Fruit fly (Drosophila melanogaster) whole organism, embryonic: ENCODE measurements around the gene Snapin.

Source experiments
- ATbp ChIP-seq: fragments of 200-800 bp; sonication (Bioruptor generic); optimal IDR thresholded peaks from 2 replicates; lab custom pipeline; 2017; ENCODE audit warnings: missing biosample characterization, mild to moderate bottlenecking, missing genetic modification characterization, missing genetic modification reagents
- Bteb2 ChIP-seq: fragments of 200-800 bp; sonication (Bioruptor generic); optimal IDR thresholded peaks from 2 replicates; lab custom pipeline; 2016; ENCODE audit warnings: missing biosample characterization, missing genetic modification characterization
- CG11093 ChIP-seq: fragments of 200-800 bp; sonication (Bioruptor generic); IDR thresholded peaks from 3 replicates; pipeline ENCODE4 v1.3.6; 2022; ENCODE audit warnings: missing biosample characterization, missing genetic modification characterization
- CG11723 ChIP-seq: fragments of 200-800 bp; sonication (Bioruptor generic); optimal IDR thresholded peaks from 2 replicates; lab custom pipeline; 2017; ENCODE audit warnings: missing biosample characterization, mild to moderate bottlenecking, missing genetic modification characterization
- CG12104 ChIP-seq: fragments of 200-800 bp; sonication (Bioruptor generic); optimal IDR thresholded peaks from 3 replicates; lab custom pipeline; 2016; ENCODE audit warnings: missing biosample characterization, missing genetic modification characterization
- CG12769 ChIP-seq: fragments of 200-800 bp; sonication (Bioruptor generic); optimal IDR thresholded peaks from 2 replicates; lab custom pipeline; 2019; ENCODE audit warnings: missing biosample characterization, mild to moderate bottlenecking, missing genetic modification characterization, moderate library complexity
- CG13296 ChIP-seq: fragments of 200-800 bp; sonication (Bioruptor generic); optimal IDR thresholded peaks from 3 replicates; lab custom pipeline; 2018; ENCODE audit warnings: missing biosample characterization, mild to moderate bottlenecking, missing genetic modification characterization
- CG13624 ChIP-seq: fragments of 200-800 bp; sonication (Bioruptor generic); optimal IDR thresholded peaks from 2 replicates; lab custom pipeline; 2016; ENCODE audit warnings: missing biosample characterization, missing genetic modification characterization
- CG14860 ChIP-seq: fragments of 200-800 bp; sonication (Bioruptor generic); IDR thresholded peaks from 3 replicates; pipeline ENCODE4 v1.3.6; 2022; ENCODE audit warnings: missing biosample characterization, missing genetic modification characterization; ENCODE audit not compliant: partially characterized antibody
- CG15269 ChIP-seq: fragments of 200-800 bp; sonication (Bioruptor generic); optimal IDR thresholded peaks from 2 replicates; lab custom pipeline; 2018; ENCODE audit warnings: missing biosample characterization, mild to moderate bottlenecking, missing genetic modification characterization, moderate library complexity
- CG17385 ChIP-seq: fragments of 200-800 bp; sonication (Bioruptor generic); optimal IDR thresholded peaks from 3 replicates; lab custom pipeline; 2018; ENCODE audit warnings: missing biosample characterization, mild to moderate bottlenecking, missing genetic modification characterization
- CG17568 ChIP-seq: fragments of 200-800 bp; sonication (Bioruptor generic); optimal IDR thresholded peaks from 2 replicates; lab custom pipeline; 2018; ENCODE audit warnings: missing biosample characterization, mild to moderate bottlenecking, missing genetic modification characterization, moderate library complexity
- CG2116 ChIP-seq: fragments of 200-800 bp; sonication (Bioruptor generic); optimal IDR thresholded peaks from 3 replicates; lab custom pipeline; 2018; ENCODE audit warnings: missing biosample characterization, mild to moderate bottlenecking, missing genetic modification characterization
- CG2875 ChIP-seq: fragments of 200-800 bp; sonication (Bioruptor generic); optimal IDR thresholded peaks from 2 replicates; lab custom pipeline; 2017; ENCODE audit warnings: missing biosample characterization, mild to moderate bottlenecking, missing genetic modification characterization, missing genetic modification reagents
- CG3281 ChIP-seq: fragments of 200-800 bp; sonication (Bioruptor generic); optimal IDR thresholded peaks from 3 replicates; lab custom pipeline; 2017; ENCODE audit warnings: missing biosample characterization, mild to moderate bottlenecking, missing genetic modification characterization
- CG33213 ChIP-seq: fragments of 200-800 bp; sonication (Bioruptor generic); optimal IDR thresholded peaks from 3 replicates; lab custom pipeline; 2016; ENCODE audit warnings: missing biosample characterization, missing genetic modification characterization
- CG4424 ChIP-seq: fragments of 200-800 bp; sonication (Bioruptor generic); optimal IDR thresholded peaks from 3 replicates; lab custom pipeline; 2016; ENCODE audit warnings: missing biosample characterization, missing genetic modification characterization
- CG5180 ChIP-seq: fragments of 200-800 bp; sonication (Bioruptor generic); optimal IDR thresholded peaks from 3 replicates; lab custom pipeline; 2017; ENCODE audit warnings: missing biosample characterization, missing genetic modification characterization, mild to moderate bottlenecking, moderate library complexity, missing genetic modification reagents
- CG8924 ChIP-seq: fragments of 200-800 bp; optimal IDR thresholded peaks from 3 replicates; lab custom pipeline; 2019; ENCODE audit warnings: missing biosample characterization, mild to moderate bottlenecking, missing genetic modification characterization, moderate library complexity
- D19B ChIP-seq: fragments of 200-800 bp; sonication (Bioruptor generic); optimal IDR thresholded peaks from 2 replicates; lab custom pipeline; 2017; ENCODE audit warnings: missing biosample characterization, mild to moderate bottlenecking, missing genetic modification characterization
- Dbx ChIP-seq: fragments of 200-800 bp; sonication (Bioruptor generic); IDR thresholded peaks from 3 replicates; pipeline ENCODE4 v1.3.6; 2022; ENCODE audit warnings: missing biosample characterization, missing genetic modification characterization
- ERR ChIP-seq: fragments of 200-800 bp; sonication (Bioruptor generic); optimal IDR thresholded peaks from 2 replicates; lab custom pipeline; 2016; ENCODE audit warnings: missing biosample characterization, missing genetic modification characterization
- Fer1 ChIP-seq: fragments of 200-800 bp; sonication (Bioruptor generic); optimal IDR thresholded peaks from 2 replicates; lab custom pipeline; 2017; ENCODE audit warnings: missing biosample characterization, mild to moderate bottlenecking, missing genetic modification characterization
- H15 ChIP-seq: fragments of 200-800 bp; sonication (Bioruptor generic); IDR thresholded peaks from 3 replicates; pipeline ENCODE4 v1.3.6; 2022; ENCODE audit warnings: missing biosample characterization, missing genetic modification characterization
- HmgZ ChIP-seq: fragments of 200-800 bp; sonication (Bioruptor generic); optimal IDR thresholded peaks from 2 replicates; lab custom pipeline; 2018; ENCODE audit warnings: missing biosample characterization, mild to moderate bottlenecking, missing genetic modification characterization
- Hmr ChIP-seq: fragments of 200-800 bp; sonication (Bioruptor generic); optimal IDR thresholded peaks from 3 replicates; lab custom pipeline; 2017; ENCODE audit warnings: mild to moderate bottlenecking, missing biosample characterization, missing genetic modification reagents, missing genetic modification characterization
- Hr39 ChIP-seq: fragments of >200 bp; optimal IDR thresholded peaks from 2 replicates; lab custom pipeline; 2017
- Lim3 ChIP-seq: fragments of 200-800 bp; sonication (Bioruptor generic); IDR thresholded peaks from 2 replicates; pipeline ENCODE4 v1.3.6; 2022; ENCODE audit warnings: missing biosample characterization, missing genetic modification characterization
- Meics ChIP-seq: fragments of 200-800 bp; sonication (Bioruptor generic); optimal IDR thresholded peaks from 2 replicates; lab custom pipeline; 2017; ENCODE audit warnings: missing biosample characterization, mild to moderate bottlenecking, missing genetic modification characterization
- NK7.1 ChIP-seq: fragments of 200-800 bp; sonication (Bioruptor generic); optimal IDR thresholded peaks from 3 replicates; lab custom pipeline; 2016; ENCODE audit warnings: missing biosample characterization, missing genetic modification characterization
- Nf-YB ChIP-seq: fragments of 200-800 bp; sonication (Bioruptor generic); optimal IDR thresholded peaks from 3 replicates; lab custom pipeline; 2019; ENCODE audit warnings: missing biosample characterization, mild to moderate bottlenecking, missing genetic modification characterization, moderate library complexity
- NfI ChIP-seq: fragments of 200-800 bp; sonication (Bioruptor generic); optimal IDR thresholded peaks from 3 replicates; lab custom pipeline; 2018; ENCODE audit warnings: missing biosample characterization, mild to moderate bottlenecking, missing genetic modification characterization, moderate library complexity
- Oli ChIP-seq: fragments of 200-800 bp; sonication (Bioruptor generic); optimal IDR thresholded peaks from 2 replicates; lab custom pipeline; 2018; ENCODE audit warnings: missing biosample characterization, mild to moderate bottlenecking, missing genetic modification characterization, moderate library complexity
- ac ChIP-seq: fragments of 200-800 bp; sonication (Bioruptor generic); optimal IDR thresholded peaks from 3 replicates; lab custom pipeline; 2017; ENCODE audit warnings: missing biosample characterization, mild to moderate bottlenecking, missing genetic modification characterization
- ap ChIP-seq: fragments of 200-800 bp; sonication (Bioruptor generic); IDR thresholded peaks from 2 replicates; pipeline ENCODE4 v1.3.6; 2022; ENCODE audit warnings: missing biosample characterization, missing genetic modification characterization
- ash1 ChIP-seq: fragments of 200-800 bp; sonication (Bioruptor generic); optimal IDR thresholded peaks from 2 replicates; lab custom pipeline; 2018; ENCODE audit warnings: missing biosample characterization, mild to moderate bottlenecking, missing genetic modification characterization
- ewg ChIP-seq: fragments of 200-800 bp; sonication (Bioruptor generic); optimal IDR thresholded peaks from 3 replicates; lab custom pipeline; 2017; ENCODE audit warnings: mild to moderate bottlenecking, missing biosample characterization, missing genetic modification reagents, missing genetic modification characterization
- gcm2 ChIP-seq: fragments of 200-800 bp; sonication (Bioruptor generic); optimal IDR thresholded peaks from 2 replicates; lab custom pipeline; 2016; ENCODE audit warnings: missing biosample characterization, missing genetic modification characterization
- grn ChIP-seq: fragments of 200-800 bp; sonication (Bioruptor generic); optimal IDR thresholded peaks from 3 replicates; lab custom pipeline; 2017; ENCODE audit warnings: missing biosample characterization, missing genetic modification characterization
- hth ChIP-seq: fragments of >200 bp; optimal IDR thresholded peaks from 2 replicates; lab custom pipeline; 2017; ENCODE audit warnings: inconsistent platforms
- lbe ChIP-seq: fragments of 200-800 bp; sonication (Bioruptor generic); optimal IDR thresholded peaks from 2 replicates; lab custom pipeline; 2016; ENCODE audit warnings: missing biosample characterization, mild to moderate bottlenecking, missing genetic modification characterization
- odd ChIP-seq: fragments of 200-800 bp; sonication (Bioruptor generic); optimal IDR thresholded peaks from 2 replicates; lab custom pipeline; 2017; ENCODE audit warnings: missing biosample characterization, mild to moderate bottlenecking, missing genetic modification characterization
- pho ChIP-seq: fragments of 200-800 bp; sonication (Bioruptor generic); optimal IDR thresholded peaks from 2 replicates; lab custom pipeline; 2016; ENCODE audit warnings: missing biosample characterization, missing genetic modification characterization
- salm ChIP-seq: fragments of 200-800 bp; sonication (Bioruptor generic); optimal IDR thresholded peaks from 2 replicates; lab custom pipeline; 2018; ENCODE audit warnings: missing biosample characterization, mild to moderate bottlenecking, missing genetic modification characterization
- schlank ChIP-seq: fragments of 200-800 bp; sonication (Bioruptor generic); optimal IDR thresholded peaks from 2 replicates; lab custom pipeline; 2018; ENCODE audit warnings: missing biosample characterization, mild to moderate bottlenecking, missing genetic modification characterization
- slou ChIP-seq: fragments of 200-800 bp; sonication (Bioruptor generic); optimal IDR thresholded peaks from 3 replicates; lab custom pipeline; 2016; ENCODE audit warnings: missing biosample characterization, missing genetic modification characterization
- stc ChIP-seq: fragments of 200-800 bp; sonication (Bioruptor generic); IDR thresholded peaks from 2 replicates; pipeline ENCODE4 v1.3.6; 2022; ENCODE audit warnings: missing biosample characterization, missing genetic modification characterization
- tap ChIP-seq: fragments of 200-800 bp; optimal IDR thresholded peaks from 3 replicates; lab custom pipeline; 2019; ENCODE audit warnings: missing biosample characterization, mild to moderate bottlenecking, missing genetic modification characterization, moderate library complexity
- tna ChIP-seq: fragments of 200-800 bp; sonication (Bioruptor generic); IDR thresholded peaks from 2 replicates; pipeline ENCODE4 v1.3.6; 2022; ENCODE audit warnings: missing biosample characterization, missing genetic modification characterization; ENCODE audit not compliant: partially characterized antibody

Snapin gene

dm6 chr2L:2752460-2753411, 6.7 kb downstream of the Snapin start, which contains the start of gene Pgk (continued):
- TF ChIP-seq stc (GFP tag; lab: Robert Waterston, UW) (no peak), tna (no peak), Nf-YB (GFP tag; lab: Kevin White, UChicago) (peak; percentile 89), gcm2 (GFP tag; lab: Kevin White, UChicago) (peak; percentile 16), CG2875 (GFP tag; lab: Kevin White, UChicago) (peak; percentile 36), grn (GFP tag; lab: Kevin White, UChicago) (peak; percentile 5), CG15269 (tag; lab: Kevin White, UChicago) (peak; percentile 56), pho (peak; percentile 47), NfI (peak; percentile 3), slou (peak; percentile 10), CG13624 (no peak), Lim3 (no peak), lbe (GFP tag; lab: Kevin White, UChicago) (peak; percentile 84), ac (GFP tag; lab: Kevin White, UChicago) (peak; percentile 37), CG3281 (GFP tag; lab: Kevin White, UChicago) (peak; percentile 74), H15 (GFP tag; lab: Robert Waterston, UW) (no peak), Hr39 (no peak), CG33213 (GFP tag; lab: Kevin White, UChicago) (peak; percentile 29), tap (tag; lab: Kevin White, UChicago) (peak; percentile 14), D19B (GFP tag; lab: Kevin White, UChicago) (no peak), ERR (GFP tag; lab: Kevin White, UChicago) (peak; percentile 67), hth (lab: Kevin White, UChicago) (no peak), Oli (tag; lab: Kevin White, UChicago) (peak; percentile 38), Bteb2 (peak; percentile 39), CG13296 (GFP tag; lab: Kevin White, UChicago) (peak; percentile 79), salm (tag; lab: Kevin White, UChicago) (peak; percentile 66), CG14860 (GFP tag; lab: Robert Waterston, UW) (no peak), Hmr (peak; percentile 21), schlank (no peak), CG11093 (no peak), CG8924 (tag; lab: Kevin White, UChicago) (peak; percentile 61), CG17568 (GFP tag; lab: Kevin White, UChicago) (peak; percentile 80), HmgZ (tag; lab: Kevin White, UChicago) (peak; percentile 58), CG5180 (peak; percentile 69), Dbx (GFP tag; lab: Robert Waterston, UW) (no peak), ATbp (GFP tag; lab: Kevin White, UChicago) (no peak), CG12104 (GFP tag; lab: Kevin White, UChicago) (no peak), CG17385 (GFP tag; lab: Kevin White, UChicago) (peak; percentile 100), odd (GFP tag; lab: Kevin White, UChicago) (peak; percentile 65), CG12769 (tag; lab: Kevin White, UChicago) (peak; percentile 83), CG4424 (peak; percentile 46), CG2116 (peak; percentile 29), ap (GFP tag; lab: Robert Waterston, UW) (no peak), NK7.1 (GFP tag; lab: Kevin White, UChicago) (peak; percentile 53), Fer1 (peak; percentile 83), ash1 (GFP tag; lab: Kevin White, UChicago) (no peak), CG11723 (GFP tag; lab: Kevin White, UChicago) (peak; percentile 54), ewg (peak; percentile 87), Meics (GFP tag; lab: Kevin White, UChicago) (peak; percentile 10)
